Fruit fly (Drosophila melanogaster) whole organism, prepupa: ENCODE measurements around the gene CG10486.
A peak's percentile ranks its signal among the peaks of the same experiment; 100 is the strongest.

Experiments used
- Blimp-1 ChIP-seq: fragments of 200-800 bp; sonication (Bioruptor generic); optimal IDR thresholded peaks from 3 replicates; lab custom pipeline; 2017; ENCODE audit warnings: missing biosample characterization, missing genetic modification characterization, mild to moderate bottlenecking, moderate library complexity, missing genetic modification reagents
- CG10631 ChIP-seq: fragments of 200-800 bp; sonication (Bioruptor generic); optimal IDR thresholded peaks from 2 replicates; lab custom pipeline; 2016; ENCODE audit warnings: missing biosample characterization, missing genetic modification characterization
- CG10669 ChIP-seq: fragments of 200-800 bp; sonication (Bioruptor generic); optimal IDR thresholded peaks from 3 replicates; lab custom pipeline; 2018; ENCODE audit warnings: missing biosample characterization, mild to moderate bottlenecking, missing genetic modification characterization, moderate library complexity
- CG11294 ChIP-seq: fragments of 200-800 bp; sonication (Bioruptor generic); IDR thresholded peaks from 2 replicates; pipeline ENCODE4 v1.3.6; 2022; ENCODE audit warnings: missing biosample characterization, missing genetic modification characterization
- CG11762 ChIP-seq: fragments of 200-800 bp; sonication (Bioruptor generic); optimal IDR thresholded peaks from 3 replicates; lab custom pipeline; 2016; ENCODE audit warnings: missing biosample characterization, missing genetic modification characterization; ENCODE audit not compliant: insufficient read depth
- CG11902 ChIP-seq: fragments of 200-800 bp; sonication (Bioruptor generic); optimal IDR thresholded peaks from 3 replicates; lab custom pipeline; 2016; ENCODE audit warnings: missing biosample characterization, missing genetic modification characterization
- CG15336 ChIP-seq: fragments of 200-800 bp; sonication (Bioruptor generic); IDR thresholded peaks from 2 replicates; pipeline ENCODE4 v1.3.6; 2022; ENCODE audit warnings: missing biosample characterization, missing genetic modification characterization
- CG1621 ChIP-seq: fragments of 200-800 bp; sonication (Bioruptor generic); optimal IDR thresholded peaks from 3 replicates; lab custom pipeline; 2018; ENCODE audit warnings: missing biosample characterization, mild to moderate bottlenecking, missing genetic modification characterization
- CG31627 ChIP-seq: fragments of 200-800 bp; sonication (Bioruptor generic); optimal IDR thresholded peaks from 3 replicates; lab custom pipeline; 2016; ENCODE audit warnings: missing biosample characterization, missing genetic modification characterization
- CG34406 ChIP-seq: fragments of 200-800 bp; sonication (Bioruptor generic); optimal IDR thresholded peaks from 3 replicates; lab custom pipeline; 2016; ENCODE audit warnings: missing biosample characterization, missing genetic modification characterization
- CG3919 ChIP-seq: fragments of 200-800 bp; sonication (Bioruptor generic); optimal IDR thresholded peaks from 3 replicates; lab custom pipeline; 2016; ENCODE audit warnings: missing biosample characterization, missing genetic modification characterization
- CG4318 ChIP-seq: fragments of 200-800 bp; sonication (Bioruptor generic); optimal IDR thresholded peaks from 3 replicates; lab custom pipeline; 2017; ENCODE audit warnings: missing biosample characterization, mild to moderate bottlenecking, missing genetic modification characterization
- CG6163 ChIP-seq: fragments of 200-800 bp; sonication (Bioruptor generic); IDR thresholded peaks from 3 replicates; pipeline ENCODE4 v1.3.6; 2022; ENCODE audit warnings: missing biosample characterization, missing genetic modification characterization
- CG6792 ChIP-seq: fragments of 200-800 bp; sonication (Bioruptor generic); optimal IDR thresholded peaks from 3 replicates; lab custom pipeline; 2016; ENCODE audit warnings: missing biosample characterization, missing genetic modification characterization
- CG6808 ChIP-seq: fragments of 200-800 bp; sonication (Bioruptor generic); optimal IDR thresholded peaks from 3 replicates; lab custom pipeline; 2017; ENCODE audit warnings: missing biosample characterization, missing genetic modification characterization, mild to moderate bottlenecking, moderate library complexity, missing genetic modification reagents
- CG6854 ChIP-seq: fragments of 200-800 bp; sonication (Bioruptor generic); optimal IDR thresholded peaks from 2 replicates; lab custom pipeline; 2017; ENCODE audit warnings: missing biosample characterization, mild to moderate bottlenecking, missing genetic modification characterization
- CG7368 ChIP-seq: fragments of 200-800 bp; sonication (Bioruptor generic); optimal IDR thresholded peaks from 3 replicates; lab custom pipeline; 2016; ENCODE audit warnings: missing biosample characterization, missing genetic modification characterization
- CG8319 ChIP-seq: fragments of 200-800 bp; sonication (Bioruptor generic); optimal IDR thresholded peaks from 3 replicates; lab custom pipeline; 2016; ENCODE audit warnings: missing biosample characterization, missing genetic modification characterization
- CG9139 ChIP-seq: fragments of 200-800 bp; sonication (Bioruptor generic); optimal IDR thresholded peaks from 3 replicates; lab custom pipeline; 2017; ENCODE audit warnings: missing biosample characterization, mild to moderate bottlenecking, missing genetic modification characterization
- Eip75B ChIP-seq: fragments of 200-800 bp; sonication (Bioruptor generic); optimal IDR thresholded peaks from 3 replicates; lab custom pipeline; 2016; ENCODE audit warnings: missing biosample characterization, missing genetic modification characterization
- Eip78C ChIP-seq: fragments of 200-800 bp; sonication (Bioruptor generic); peaks from one replicate; lab custom pipeline; 2016; ENCODE audit warnings: missing biosample characterization, missing genetic modification characterization
- Ets21C ChIP-seq: fragments of 200-800 bp; sonication (Bioruptor generic); optimal IDR thresholded peaks from 3 replicates; lab custom pipeline; 2016; ENCODE audit warnings: missing biosample characterization, missing genetic modification characterization
- Ets96B ChIP-seq: fragments of 200-800 bp; optimal IDR thresholded peaks from 2 replicates; lab custom pipeline; 2019; ENCODE audit warnings: missing biosample characterization, mild to moderate bottlenecking, missing genetic modification characterization, moderate library complexity
- Hr38 ChIP-seq: sonication (Bioruptor generic); optimal IDR thresholded peaks from 2 replicates; lab custom pipeline; 2016; ENCODE audit warnings: missing biosample characterization, missing genetic modification characterization
- Hr39 ChIP-seq: fragments of 200-800 bp; sonication (Bioruptor generic); optimal IDR thresholded peaks from 2 replicates; lab custom pipeline; 2016; ENCODE audit warnings: missing biosample characterization, missing genetic modification characterization
- Hr4 ChIP-seq: fragments of 200-800 bp; sonication (Bioruptor generic); optimal IDR thresholded peaks from 3 replicates; lab custom pipeline; 2016; ENCODE audit warnings: missing biosample characterization, missing genetic modification characterization
- Met ChIP-seq: fragments of 200-800 bp; sonication (Bioruptor generic); optimal IDR thresholded peaks from 3 replicates; lab custom pipeline; 2016; ENCODE audit warnings: missing biosample characterization, missing genetic modification characterization
- OdsH ChIP-seq: fragments of 200-800 bp; sonication (Bioruptor generic); optimal IDR thresholded peaks from 3 replicates; lab custom pipeline; 2016; ENCODE audit warnings: missing biosample characterization, missing genetic modification characterization
- Sox14 ChIP-seq: fragments of 200-800 bp; sonication (Bioruptor generic); optimal IDR thresholded peaks from 3 replicates; lab custom pipeline; 2016; ENCODE audit warnings: missing biosample characterization, missing genetic modification characterization
- Sox15 ChIP-seq: fragments of 200-800 bp; sonication (Bioruptor generic); optimal IDR thresholded peaks from 3 replicates; lab custom pipeline; 2016; ENCODE audit warnings: missing biosample characterization, missing genetic modification characterization
- achi ChIP-seq: fragments of 200-800 bp; sonication (Bioruptor generic); optimal IDR thresholded peaks from 3 replicates; lab custom pipeline; 2016; ENCODE audit warnings: missing biosample characterization, missing genetic modification characterization
- acj6 ChIP-seq: fragments of 200-800 bp; sonication (Bioruptor generic); optimal IDR thresholded peaks from 3 replicates; lab custom pipeline; 2016; ENCODE audit warnings: missing biosample characterization, missing genetic modification characterization
- cyc ChIP-seq: fragments of 200-800 bp; sonication (Bioruptor generic); optimal IDR thresholded peaks from 3 replicates; lab custom pipeline; 2016; ENCODE audit warnings: missing biosample characterization, missing genetic modification characterization
- dsx ChIP-seq: fragments of 200-800 bp; optimal IDR thresholded peaks from 3 replicates; lab custom pipeline; 2019; ENCODE audit warnings: missing biosample characterization, mild to moderate bottlenecking, missing genetic modification characterization, moderate library complexity; ENCODE audit not compliant: poor library complexity, severe bottlenecking
- esn ChIP-seq: fragments of 200-800 bp; sonication (Bioruptor generic); optimal IDR thresholded peaks from 2 replicates; lab custom pipeline; 2016; ENCODE audit warnings: missing biosample characterization, mild to moderate bottlenecking, missing genetic modification characterization, moderate library complexity
- fd59A ChIP-seq: fragments of 200-800 bp; sonication (Bioruptor generic); optimal IDR thresholded peaks from 2 replicates; lab custom pipeline; 2017; ENCODE audit warnings: missing biosample characterization, mild to moderate bottlenecking, missing genetic modification characterization, missing genetic modification reagents
- fd85E ChIP-seq: fragments of 200-800 bp; sonication (Bioruptor generic); optimal IDR thresholded peaks from 3 replicates; lab custom pipeline; 2016; ENCODE audit warnings: missing biosample characterization, missing genetic modification characterization
- fkh ChIP-seq: fragments of 200-800 bp; sonication (Bioruptor generic); optimal IDR thresholded peaks from 3 replicates; lab custom pipeline; 2017; ENCODE audit warnings: missing biosample characterization, mild to moderate bottlenecking, missing genetic modification characterization, moderate library complexity
- lz ChIP-seq: fragments of 200-800 bp; sonication (Bioruptor generic); optimal IDR thresholded peaks from 3 replicates; lab custom pipeline; 2016; ENCODE audit warnings: missing biosample characterization, missing genetic modification characterization
- salr ChIP-seq, 2 experiments: fragments of 200-800 bp; sonication (Bioruptor generic); optimal IDR thresholded peaks; 3 replicates each; lab custom pipeline; 2016 to 2018; ENCODE audit warnings: missing biosample characterization in 2 of 2, missing genetic modification characterization in 2 of 2, mild to moderate bottlenecking in 1 of 2
- ss ChIP-seq, 2 experiments: fragments of 200-800 bp; sonication (Bioruptor generic); optimal IDR thresholded peaks; 2 replicates in 1 of 2; 3 replicates in 1 of 2; lab custom pipeline; 2017 to 2018; ENCODE audit warnings: mild to moderate bottlenecking in 2 of 2, missing biosample characterization in 2 of 2, missing genetic modification characterization in 2 of 2, moderate library complexity in 1 of 2
- svp ChIP-seq: fragments of 200-800 bp; sonication (Bioruptor generic); peaks from one replicate; lab custom pipeline; 2016; ENCODE audit warnings: missing biosample characterization, missing genetic modification characterization
- topi ChIP-seq: fragments of 200-800 bp; sonication (Bioruptor generic); optimal IDR thresholded peaks from 3 replicates; lab custom pipeline; 2016; ENCODE audit warnings: missing biosample characterization, missing genetic modification characterization
- vri ChIP-seq: fragments of 200-800 bp; sonication (Bioruptor generic); optimal IDR thresholded peaks from 3 replicates; lab custom pipeline; 2016; ENCODE audit warnings: missing biosample characterization, mild to moderate bottlenecking, missing genetic modification characterization

Gene CG10486

dm6 chr3L:5906599-5906998 lies at the start of gene CG10486:
Gene CG10486 (minus strand): TSS chr3L:5906699.
- TF ChIP-seq lz (GFP tag; lab: Kevin White, UChicago) (no peak), CG11902 (GFP tag; lab: Kevin White, UChicago) (no peak), Sox15 (no peak), CG11294 (no peak), Sox14 (GFP tag; lab: Kevin White, UChicago) (no peak), acj6 (GFP tag; lab: Kevin White, UChicago) (no peak), CG4318 (no peak), CG11762 (GFP tag; lab: Kevin White, UChicago) (no peak), CG34406 (no peak), CG10669 (GFP tag; lab: Kevin White, UChicago) (no peak), achi (no peak)
- TF ChIP-seq, all 60 proteins: peak for 0

DNA sequence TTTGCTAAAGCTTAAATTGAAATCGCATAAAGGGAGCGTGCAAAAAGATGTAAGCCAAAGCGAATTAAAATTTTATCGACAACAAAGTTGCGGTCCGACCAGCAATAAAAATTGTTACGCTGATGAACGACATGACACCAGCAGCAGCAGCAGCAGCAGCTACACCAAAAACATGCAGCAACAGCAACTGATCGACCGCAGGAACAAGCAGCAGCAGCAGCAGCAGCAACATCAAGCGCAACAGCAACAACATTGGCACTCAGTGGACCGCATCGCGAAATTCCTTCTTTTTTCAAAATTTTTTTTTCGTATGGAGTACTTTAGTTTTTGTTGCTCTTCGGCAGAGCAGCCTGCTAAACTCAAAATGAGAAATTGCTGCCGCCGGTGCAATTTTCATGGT lies 48.4 kb upstream of the CG10486 start:
- no peak for TF ChIP-seq fd59A
- TF ChIP-seq CG3919 (GFP tag; lab: Kevin White, UChicago): peak; percentile 52
- 0 out of 3 replicates have a peak, but pooled peaks have one; percentile 15 for TF ChIP-seq CG6163 (GFP tag; lab: Robert Waterston, UW)
- peak; percentile 72 for TF ChIP-seq dsx (GFP tag; lab: Kevin White, UChicago)
- TF ChIP-seq, all 60 proteins: peak for 3

- TF ChIP-seq CG7368 (GFP tag; lab: Kevin White, UChicago) (no peak), CG9139 (GFP tag; lab: Kevin White, UChicago) (peak; percentile 16), CG6854 (GFP tag; lab: Kevin White, UChicago) (no peak), vri (GFP tag; lab: Kevin White, UChicago) (no peak), ss (GFP tag; optimal IDR thresholded peaks at IDR 0.05; lab: Kevin White, UChicago) (peak in 1 of 2 experiments; percentile 32), svp (GFP tag; lab: Kevin White, UChicago) (no peak), cyc (GFP tag; lab: Kevin White, UChicago) (no peak), CG6808 (GFP tag; lab: Kevin White, UChicago) (peak; percentile 7), salr (GFP tag; optimal IDR thresholded peaks at IDR 0.05; lab: Kevin White, UChicago) (no peak), CG11762 (GFP tag; lab: Kevin White, UChicago) (no peak), CG10631 (no peak), esn (GFP tag; lab: Kevin White, UChicago) (no peak), dsx (GFP tag; lab: Kevin White, UChicago) (peak; percentile 49), lz (GFP tag; lab: Kevin White, UChicago) (no peak), CG6792 (GFP tag; lab: Kevin White, UChicago) (no peak), topi (GFP tag; lab: Kevin White, UChicago) (no peak), CG1621 (tag; lab: Kevin White, UChicago) (peak; percentile 7), fd85E (GFP tag; lab: Kevin White, UChicago) (no peak), Hr39 (no peak), Eip78C (peak; percentile 15)
These were observed 46.0 kb upstream of the CG10486 start for dm6 chr3L:5952537-5952936.

DNA sequence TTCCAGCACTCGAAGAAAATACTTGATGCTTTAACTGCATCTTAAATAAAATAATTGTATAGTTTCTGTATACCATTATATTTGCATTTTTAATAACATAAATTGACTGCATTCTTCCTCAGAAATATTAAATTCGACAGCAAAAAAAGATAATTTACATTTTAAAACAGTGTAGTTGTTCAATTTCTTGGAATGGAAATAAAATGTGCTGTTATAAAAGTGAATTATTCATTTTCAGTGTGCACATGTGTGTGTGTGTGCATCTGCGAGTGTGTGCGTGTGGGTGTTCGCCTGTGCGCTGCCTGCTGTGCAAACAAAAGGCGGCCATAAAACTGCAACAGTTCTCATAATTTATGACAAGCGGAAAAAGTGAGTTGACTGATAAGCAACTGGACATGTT lies 45.6 kb upstream of the CG10486 start:
- no peak for TF ChIP-seq fd85E (GFP tag; lab: Kevin White, UChicago)
- TF ChIP-seq CG4318: no peak
- TF ChIP-seq CG8319 (GFP tag; lab: Kevin White, UChicago): no peak
- TF ChIP-seq Ets21C (GFP tag; lab: Kevin White, UChicago): no peak
- no peak for TF ChIP-seq Blimp-1 (GFP tag; lab: Kevin White, UChicago)
- peak; percentile 47 for TF ChIP-seq CG6163 (GFP tag; lab: Robert Waterston, UW)
- no peak for TF ChIP-seq Hr38 (GFP tag; lab: Kevin White, UChicago)
- TF ChIP-seq ss (GFP tag; optimal IDR thresholded peaks at IDR 0.05; lab: Kevin White, UChicago): no peak
- TF ChIP-seq OdsH (GFP tag; lab: Kevin White, UChicago): peak; percentile 40
- TF ChIP-seq Ets96B (tag; lab: Kevin White, UChicago): peak; percentile 64
- no peak for TF ChIP-seq dsx (GFP tag; lab: Kevin White, UChicago)
- no peak for TF ChIP-seq CG31627 (GFP tag; lab: Kevin White, UChicago)
- peak; percentile 42 for TF ChIP-seq CG6792 (GFP tag; lab: Kevin White, UChicago)
- TF ChIP-seq lz (GFP tag; lab: Kevin White, UChicago): peak; percentile 14
- peak; percentile 65 for TF ChIP-seq CG15336 (GFP tag; lab: Robert Waterston, UW)
- TF ChIP-seq CG7368 (GFP tag; lab: Kevin White, UChicago): no peak
- peak; percentile 14 for TF ChIP-seq CG10669 (GFP tag; lab: Kevin White, UChicago)
- peak; percentile 55 for TF ChIP-seq CG10631
- TF ChIP-seq esn (GFP tag; lab: Kevin White, UChicago): peak; percentile 40
- no peak for TF ChIP-seq CG1621 (tag; lab: Kevin White, UChicago)
- TF ChIP-seq Met: peak; percentile 34
- TF ChIP-seq fkh: peak; percentile 4
- TF ChIP-seq Hr4 (GFP tag; lab: Kevin White, UChicago): peak; percentile 48
- TF ChIP-seq Eip75B (GFP tag; lab: Kevin White, UChicago): peak; percentile 50
- TF ChIP-seq CG3919 (GFP tag; lab: Kevin White, UChicago): peak; percentile 48
- peak; percentile 24 for TF ChIP-seq cyc (GFP tag; lab: Kevin White, UChicago)
